Fruit fly (Drosophila melanogaster) whole organism, adult: Measurements from ENCODE around the gene org-1.

Source experiments
- CG14711 ChIP-seq: fragments of 200-800 bp; sonication (Bioruptor generic); optimal IDR thresholded peaks from 2 replicates; lab custom pipeline; 2018; ENCODE audit warnings: missing biosample characterization, mild to moderate bottlenecking, missing genetic modification characterization, moderate library complexity
- CG7045 ChIP-seq: fragments of 200-800 bp; sonication (Bioruptor generic); optimal IDR thresholded peaks from 2 replicates; lab custom pipeline; 2017; ENCODE audit warnings: missing biosample characterization, mild to moderate bottlenecking, missing genetic modification characterization
- CG7101 ChIP-seq: fragments of 200-800 bp; sonication (Bioruptor generic); optimal IDR thresholded peaks from 2 replicates; lab custom pipeline; 2018; ENCODE audit warnings: missing biosample characterization, mild to moderate bottlenecking, missing genetic modification characterization, moderate library complexity
- Clk ChIP-seq: fragments of 200-800 bp; sonication (Bioruptor generic); optimal IDR thresholded peaks from 2 replicates; lab custom pipeline; 2017; ENCODE audit warnings: missing biosample characterization, missing genetic modification characterization
- Crg-1 ChIP-seq: fragments of 200-800 bp; sonication (Bioruptor generic); optimal IDR thresholded peaks from 2 replicates; lab custom pipeline; 2016; ENCODE audit warnings: missing biosample characterization, missing genetic modification characterization
- Hr96 ChIP-seq: fragments of 200-800 bp; sonication (Bioruptor generic); optimal IDR thresholded peaks from 2 replicates; lab custom pipeline; 2016; ENCODE audit warnings: missing biosample characterization, missing genetic modification characterization
- Mnt ChIP-seq: fragments of 200-800 bp; sonication (Bioruptor generic); optimal IDR thresholded peaks from 2 replicates; lab custom pipeline; 2016; ENCODE audit warnings: missing biosample characterization, mild to moderate bottlenecking, missing genetic modification characterization
- bab1 ChIP-seq: fragments of 200-800 bp; sonication (Bioruptor generic); optimal IDR thresholded peaks from 3 replicates; lab custom pipeline; 2019; ENCODE audit warnings: missing biosample characterization, mild to moderate bottlenecking, missing genetic modification characterization, moderate library complexity
- cic ChIP-seq: fragments of 200-800 bp; sonication (Bioruptor generic); optimal IDR thresholded peaks from 2 replicates; lab custom pipeline; 2017; ENCODE audit warnings: missing biosample characterization, mild to moderate bottlenecking, missing genetic modification characterization, moderate library complexity
- cnc ChIP-seq, 2 experiments: fragments of >200 bp; optimal IDR thresholded peaks; 2 replicates each; lab custom pipeline; 2017
- kay ChIP-seq: fragments of 200-800 bp; sonication (Bioruptor generic); peaks from one replicate; lab custom pipeline; 2016; ENCODE audit warnings: missing biosample characterization, missing genetic modification characterization, borderline replicate concordance
- pad ChIP-seq: fragments of 200-800 bp; sonication (Bioruptor generic); optimal IDR thresholded peaks from 3 replicates; lab custom pipeline; 2017; ENCODE audit warnings: missing biosample characterization, missing genetic modification characterization, mild to moderate bottlenecking, moderate library complexity, missing genetic modification reagents
- tj ChIP-seq: fragments of 200-800 bp; sonication (Bioruptor generic); optimal IDR thresholded peaks from 3 replicates; lab custom pipeline; 2017; ENCODE audit warnings: missing biosample characterization, mild to moderate bottlenecking, missing genetic modification characterization, moderate library complexity
- toe ChIP-seq: fragments of 200-800 bp; sonication (Bioruptor generic); optimal IDR thresholded peaks from 2 replicates; lab custom pipeline; 2016; ENCODE audit warnings: missing biosample characterization, missing genetic modification characterization

dm6 chrX:8496362-8496761 lies 41.5 kb upstream of the org-1 start:
- no peak for TF ChIP-seq kay (GFP tag; lab: Kevin White, UChicago)
- TF ChIP-seq CG7101 (tag; lab: Kevin White, UChicago), result no peak
- no peak for TF ChIP-seq tj (GFP tag; lab: Kevin White, UChicago)
- TF ChIP-seq toe (GFP tag; lab: Kevin White, UChicago), result no peak
- TF ChIP-seq Mnt (GFP tag; lab: Kevin White, UChicago), result no peak
- TF ChIP-seq cnc (optimal IDR thresholded peaks at IDR 0.05; lab: Kevin White, UChicago), result no peak
- TF ChIP-seq Hr96 (GFP tag; lab: Kevin White, UChicago), result no peak
- peak; percentile 4 for TF ChIP-seq cic (GFP tag; lab: Kevin White, UChicago)
- no peak for TF ChIP-seq Crg-1
- TF ChIP-seq CG14711 (tag; lab: Kevin White, UChicago), result no peak
- no peak for TF ChIP-seq pad (GFP tag; lab: Kevin White, UChicago)
- no peak for TF ChIP-seq CG7045 (GFP tag; lab: Kevin White, UChicago)
- TF ChIP-seq Clk, result no peak
- TF ChIP-seq bab1 (GFP tag; lab: Kevin White, UChicago), result no peak
